Worm (Caenorhabditis elegans): ENCODE measurements around the gene rbc-1.

- TF ChIP-seq flt-1 (GFP tag; IDR thresholded peaks at IDR 0.05) (no peak), ref-1 (GFP tag; conservative IDR thresholded peaks at IDR 0.05) (no peak), T22C8.4 (GFP tag; IDR thresholded peaks at IDR 0.05) (no peak), tab-1 (GFP tag; IDR thresholded peaks at IDR 0.05) (no peak), cog-1 (tag; optimal IDR thresholded peaks at IDR 0.05) (no peak), ztf-23 (GFP tag; IDR thresholded peaks at IDR 0.05) (no peak), klf-2 (GFP tag; conservative IDR thresholded peaks at IDR 0.05) (no peak), ztf-29 (GFP tag; IDR thresholded peaks at IDR 0.05) (no peak), med-1 (GFP tag; optimal IDR thresholded peaks at IDR 0.05; ENCODE audit: insufficient read depth) (no peak)
Observed at ce11 chrX:14628816-14629215, 17.6 kb downstream of the rbc-1 start, which contains the start of gene F54E4.2.

Data from whole organism, midembryonic.